Worm (Caenorhabditis elegans) whole organism, midembryonic: ENCODE results near the gene sdz-8.

Experiments
- T22C8.4 ChIP-seq: fragments of 200-800 bp; sonication (Bioruptor generic); IDR thresholded peaks from 2 replicates; pipeline ENCODE4 v1.3.6; 2022; ENCODE audit warnings: missing genetic modification characterization, missing compliant biosample characterization
- cog-1 ChIP-seq: sonication (generic microtip); optimal IDR thresholded peaks from 2 replicates; lab custom pipeline; 2016; ENCODE audit warnings: missing genetic modification characterization, missing compliant biosample characterization
- flt-1 ChIP-seq: fragments of 200-800 bp; sonication (Bioruptor generic); IDR thresholded peaks from 2 replicates; pipeline ENCODE4 v1.3.6; 2022; ENCODE audit warnings: missing genetic modification characterization, missing compliant biosample characterization
- klf-2 ChIP-seq: fragments of 200-800 bp; sonication (Bioruptor generic); conservative IDR thresholded peaks from 2 replicates; pipeline ENCODE4 v1.3.6; 2022; ENCODE audit warnings: missing genetic modification reagents, missing genetic modification characterization, missing compliant biosample characterization
- med-1 ChIP-seq: sonication (generic microtip); optimal IDR thresholded peaks from 2 replicates; lab custom pipeline; 2017; ENCODE audit warnings: missing genetic modification characterization, mild to moderate bottlenecking, missing compliant biosample characterization, antibody characterized with exemption, missing genetic modification reagents; ENCODE audit not compliant: insufficient read depth
- ref-1 ChIP-seq: fragments of 200-800 bp; sonication (Bioruptor generic); conservative IDR thresholded peaks from 2 replicates; pipeline ENCODE4 v1.3.6; 2022; ENCODE audit warnings: missing genetic modification reagents, missing genetic modification characterization, missing compliant biosample characterization
- tab-1 ChIP-seq: fragments of 200-800 bp; sonication (Bioruptor generic); IDR thresholded peaks from 2 replicates; pipeline ENCODE4 v1.3.6; 2022; ENCODE audit warnings: missing genetic modification characterization, missing compliant biosample characterization
- ztf-23 ChIP-seq: fragments of 200-800 bp; sonication (Bioruptor generic); IDR thresholded peaks from 2 replicates; pipeline ENCODE4 v1.3.6; 2022; ENCODE audit warnings: missing genetic modification reagents, missing genetic modification characterization, missing compliant biosample characterization
- ztf-29 ChIP-seq: fragments of 200-800 bp; sonication (Bioruptor generic); IDR thresholded peaks from 2 replicates; pipeline ENCODE4 v1.3.6; 2022; ENCODE audit warnings: missing genetic modification reagents, missing genetic modification characterization, missing compliant biosample characterization

sdz-8 gene

DNA sequence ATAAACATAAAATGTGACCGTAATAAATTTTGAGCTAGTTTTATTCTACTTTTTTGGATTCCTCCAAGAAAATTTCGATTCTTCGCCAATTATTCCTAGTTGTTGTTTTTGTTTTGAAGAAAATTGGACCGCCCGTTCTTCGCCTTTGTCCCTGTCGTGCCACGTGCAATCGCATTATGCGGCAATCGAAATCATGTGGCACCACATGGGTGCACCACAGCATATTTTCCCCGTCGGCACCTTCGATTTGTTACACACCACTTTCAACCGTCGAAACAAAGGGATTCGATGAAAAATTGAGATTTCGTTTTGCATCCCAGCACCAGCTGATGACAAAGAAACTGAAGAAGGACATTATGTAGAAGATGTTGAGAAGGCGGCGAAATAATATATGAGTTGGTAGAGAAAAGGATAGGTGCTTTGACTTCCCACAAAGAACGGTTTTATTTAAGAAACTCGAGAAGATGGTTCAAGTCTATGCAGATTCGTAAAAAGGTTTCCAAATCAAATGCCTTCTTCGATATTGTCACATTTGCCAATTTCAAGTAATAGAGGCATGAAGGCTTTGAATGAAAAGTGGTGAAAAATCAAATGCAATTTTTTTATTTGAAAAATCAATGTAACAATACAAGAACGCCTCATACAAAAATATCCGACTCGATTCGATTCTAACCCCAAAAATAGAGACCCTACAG lies 12.8 kb upstream of the sdz-8 start:
- TF ChIP-seq flt-1 (GFP tag; lab: Robert Waterston, UW) (no peak), cog-1 (tag; lab: Kevin White, UChicago) (no peak)

DNA sequence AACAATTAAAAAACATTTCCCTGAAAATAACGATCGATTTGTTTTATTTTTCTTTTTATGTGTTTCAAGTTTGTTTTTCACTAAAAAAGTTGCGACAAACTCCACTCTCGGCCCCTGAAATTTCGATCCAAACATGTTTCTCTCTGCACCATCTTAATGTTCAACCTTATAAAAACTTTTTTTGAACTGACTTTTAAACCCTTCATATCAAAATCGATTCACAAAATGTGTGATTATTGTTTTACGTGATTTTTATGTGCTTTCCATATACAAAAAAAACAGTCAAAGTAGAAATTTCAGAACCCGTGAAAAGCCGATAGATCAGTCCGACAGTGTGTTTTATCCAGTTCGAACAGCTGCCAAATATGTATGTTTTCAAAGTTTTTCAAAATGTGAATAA lies 11.5 kb upstream of the sdz-8 start, which contains the start of gene ccch-1:
Gene ccch-1, plus strand, starts transcription at position 301 of the 400 bp plus-strand sequence.
- TF ChIP-seq med-1 (GFP tag; lab: Kevin White, UChicago) = no peak
- TF ChIP-seq ztf-23 = no peak
- no peak for TF ChIP-seq T22C8.4 (GFP tag; lab: Robert Waterston, UW)
- no peak for TF ChIP-seq tab-1 (GFP tag; lab: Robert Waterston, UW)
- no peak for TF ChIP-seq klf-2
- no peak for TF ChIP-seq ref-1 (GFP tag; lab: Robert Waterston, UW)
- no peak for TF ChIP-seq ztf-29 (GFP tag; lab: Robert Waterston, UW)
- TF ChIP-seq flt-1 (GFP tag; lab: Robert Waterston, UW) = no peak
- TF ChIP-seq cog-1 (tag; lab: Kevin White, UChicago) = no peak

DNA sequence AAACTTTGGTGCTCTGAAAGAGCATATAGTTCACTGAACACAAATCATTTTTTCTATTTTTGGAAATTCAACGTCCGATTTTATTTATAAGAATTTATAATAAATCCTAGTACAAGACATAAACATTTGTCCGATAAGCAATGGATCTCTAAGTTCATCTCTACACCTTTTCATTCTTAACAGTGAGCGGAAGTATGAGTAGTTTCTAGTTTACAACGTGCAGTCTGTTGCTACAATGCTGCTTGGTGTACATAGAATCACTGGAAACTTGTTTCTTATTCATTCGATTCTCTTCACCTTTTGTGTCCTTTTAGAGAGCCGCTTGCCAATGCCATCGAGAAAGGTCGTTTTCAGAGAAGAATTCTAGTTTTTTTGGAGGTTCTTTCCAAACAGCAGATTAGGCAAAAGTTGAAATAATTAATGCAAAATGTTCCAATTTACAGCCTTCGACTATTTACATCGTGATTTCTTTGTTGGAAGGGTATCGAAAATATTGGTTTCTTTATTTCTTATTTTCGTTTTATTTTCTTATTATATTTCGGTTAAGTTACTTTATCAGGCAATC lies 11.0 kb upstream of the sdz-8 start:
- TF ChIP-seq med-1 (GFP tag; lab: Kevin White, UChicago) (no peak), ref-1 (GFP tag; lab: Robert Waterston, UW) (no peak), ztf-29 (GFP tag; lab: Robert Waterston, UW) (no peak), T22C8.4 (GFP tag; lab: Robert Waterston, UW) (no peak), cog-1 (tag; lab: Kevin White, UChicago) (no peak)

DNA sequence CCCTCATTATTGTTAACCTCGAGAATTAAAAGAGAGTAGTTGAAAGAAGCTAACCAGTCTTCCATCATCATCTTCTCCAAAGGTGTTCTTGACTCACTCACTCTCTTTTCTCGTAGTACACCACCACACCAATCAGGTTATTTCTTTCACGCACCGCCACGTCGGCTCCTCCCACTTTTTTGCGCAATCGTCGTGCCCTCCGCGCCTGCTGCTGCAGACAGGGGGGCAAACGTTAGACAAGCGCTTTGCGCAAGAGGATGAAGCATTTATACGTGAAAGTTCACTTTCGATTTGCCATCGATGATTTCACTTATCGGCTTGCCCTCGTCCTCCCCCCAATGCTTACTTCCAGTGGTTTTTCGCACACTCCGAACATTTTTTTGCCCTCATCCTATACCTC lies 9.3 kb upstream of the sdz-8 start:
- TF ChIP-seq cog-1 (tag; lab: Kevin White, UChicago) (no peak), ref-1 (GFP tag; lab: Robert Waterston, UW) (no peak), ztf-29 (GFP tag; lab: Robert Waterston, UW) (no peak)

DNA sequence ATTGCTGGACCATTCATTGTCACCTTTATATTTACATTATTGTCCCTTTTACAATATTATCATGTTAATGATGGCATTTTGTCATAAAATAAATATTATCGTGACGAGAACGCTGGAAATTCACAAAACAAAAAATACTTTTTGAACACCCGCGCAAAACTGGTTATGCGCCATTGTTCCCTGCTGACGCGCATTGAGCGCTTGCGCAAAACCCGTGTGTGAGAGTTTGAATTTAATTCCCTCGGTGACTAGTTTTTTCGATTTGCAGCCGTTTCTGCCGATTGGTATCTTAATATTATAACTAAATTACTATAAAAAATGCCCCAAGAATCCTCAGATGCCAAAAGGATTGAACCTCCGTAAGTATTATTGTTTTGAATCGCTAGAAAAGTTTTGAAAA lies 5.5 kb upstream of the sdz-8 start, which contains the start of gene pafo-1:
Gene pafo-1, plus strand, starts transcription at position 256 of the 400 bp plus-strand sequence.
- TF ChIP-seq flt-1 (GFP tag; lab: Robert Waterston, UW) = peak; percentile 67; the same call in 1 of the 2 replicates
- peak; percentile 27 for TF ChIP-seq med-1 (GFP tag; lab: Kevin White, UChicago)
- no peak; the same call in 1 of the 2 replicates for TF ChIP-seq T22C8.4 (GFP tag; lab: Robert Waterston, UW)
- TF ChIP-seq ref-1 (GFP tag; lab: Robert Waterston, UW) = no peak
- peak; percentile 30; the same call in 1 of the 2 replicates for TF ChIP-seq tab-1 (GFP tag; lab: Robert Waterston, UW)
- no peak for TF ChIP-seq klf-2
- TF ChIP-seq ztf-23 = peak; percentile 78
- peak; percentile 52 for TF ChIP-seq cog-1 (tag; lab: Kevin White, UChicago)
- TF ChIP-seq ztf-29 (GFP tag; lab: Robert Waterston, UW) = no peak

DNA sequence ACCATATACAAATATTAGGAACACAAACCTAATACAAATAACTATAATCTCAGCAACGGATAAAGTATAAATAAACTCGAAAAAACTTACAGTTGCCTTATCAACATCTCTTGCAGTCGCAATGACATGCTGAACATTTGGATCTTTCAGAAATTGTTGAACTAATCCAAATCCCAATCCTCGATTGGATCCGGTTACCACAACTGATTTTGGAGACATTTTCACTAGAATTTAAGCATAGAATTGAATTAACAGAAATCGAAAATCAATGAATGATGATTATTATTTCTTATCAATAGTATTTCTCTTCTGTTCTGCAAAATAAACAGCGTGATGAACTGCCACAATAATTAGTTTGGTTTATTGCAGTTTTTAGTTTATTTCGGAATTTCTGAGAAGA lies 4.2 kb upstream of the sdz-8 start, which contains the start of the genes C55A6.11 and C55A6.7:
Gene C55A6.11, plus strand, starts transcription at position 301 of the 400 bp plus-strand sequence.
Gene C55A6.7, minus strand, starts transcription at position 316 of the 400 bp plus-strand sequence.
- no peak for TF ChIP-seq klf-2
- TF ChIP-seq ztf-29 (GFP tag; lab: Robert Waterston, UW) = no peak
- TF ChIP-seq med-1 (GFP tag; lab: Kevin White, UChicago) = no peak
- no peak for TF ChIP-seq ref-1 (GFP tag; lab: Robert Waterston, UW)
- TF ChIP-seq flt-1 (GFP tag; lab: Robert Waterston, UW) = no peak
- no peak for TF ChIP-seq cog-1 (tag; lab: Kevin White, UChicago)
- TF ChIP-seq ztf-23 = no peak

DNA sequence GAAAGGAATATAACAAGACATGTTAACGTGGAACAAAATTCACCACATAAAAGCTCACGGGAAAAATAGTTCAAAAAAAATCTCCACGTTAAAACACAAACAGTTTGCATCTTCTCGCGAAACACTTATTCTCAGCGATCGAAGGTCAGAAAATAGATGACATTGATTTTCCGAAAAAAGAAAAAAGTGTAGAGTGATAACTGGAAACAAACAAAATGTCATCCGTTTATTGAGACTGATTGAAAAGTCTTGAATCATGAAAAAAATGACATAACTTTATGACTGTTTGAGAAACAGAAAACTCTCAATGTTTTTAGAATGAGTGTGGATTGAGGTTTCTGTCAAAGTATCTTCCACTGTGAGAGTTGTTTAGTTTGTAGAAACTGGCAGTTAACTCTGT lies 1.8 kb upstream of the sdz-8 start, which contains the start of gene C55A6.4:
Gene C55A6.4, minus strand, starts transcription at position 101 of the 400 bp plus-strand sequence.
- TF ChIP-seq cog-1 (tag; lab: Kevin White, UChicago) = no peak
- no peak for TF ChIP-seq ref-1 (GFP tag; lab: Robert Waterston, UW)
- TF ChIP-seq med-1 (GFP tag; lab: Kevin White, UChicago) = no peak
- TF ChIP-seq flt-1 (GFP tag; lab: Robert Waterston, UW) = no peak
- no peak for TF ChIP-seq klf-2
- TF ChIP-seq tab-1 (GFP tag; lab: Robert Waterston, UW) = no peak
- TF ChIP-seq T22C8.4 (GFP tag; lab: Robert Waterston, UW) = no peak
- no peak for TF ChIP-seq ztf-29 (GFP tag; lab: Robert Waterston, UW)
- TF ChIP-seq ztf-23 = no peak

DNA sequence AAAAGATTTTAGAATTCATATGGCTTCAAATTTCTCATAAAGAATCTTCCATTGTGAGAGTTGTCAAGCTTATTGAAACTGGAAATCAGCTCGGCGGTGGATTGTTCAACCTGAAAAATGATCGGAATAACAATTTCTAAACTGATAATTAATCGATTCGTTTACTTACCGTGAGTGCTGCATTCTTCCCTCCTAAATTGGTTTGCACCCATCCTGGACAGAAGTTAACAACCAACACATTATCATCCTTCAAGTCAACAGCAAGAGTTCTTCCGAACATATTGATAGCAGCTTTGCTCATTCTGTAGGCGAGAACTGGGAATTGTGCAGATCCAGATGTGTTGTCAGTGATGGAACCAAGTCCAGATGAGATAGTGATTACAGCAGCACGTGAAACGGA lies 846 bp downstream of the sdz-8 start:
- TF ChIP-seq ztf-29 (GFP tag; lab: Robert Waterston, UW) (no peak), cog-1 (tag; lab: Kevin White, UChicago) (no peak), ztf-23 (no peak), ref-1 (GFP tag; lab: Robert Waterston, UW) (no peak), flt-1 (GFP tag; lab: Robert Waterston, UW) (no peak)

DNA sequence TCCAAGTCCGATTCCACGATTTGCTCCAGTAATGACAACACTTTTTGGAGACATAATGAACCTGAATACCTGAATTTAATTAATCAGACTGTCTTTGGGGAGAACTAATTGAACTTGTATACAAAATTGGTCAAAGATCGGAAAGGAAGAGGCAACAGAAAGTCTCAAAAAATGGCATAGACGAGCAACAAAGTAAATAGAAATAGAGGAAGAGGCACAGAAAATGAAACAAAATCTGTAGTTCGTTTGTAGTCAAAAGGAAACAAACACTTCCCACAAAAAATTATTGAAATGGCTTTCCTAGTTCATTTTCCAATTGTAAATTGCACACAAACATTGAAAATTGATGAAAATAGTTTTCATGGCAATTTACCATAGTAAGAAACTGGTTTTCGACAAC lies 1.3 kb downstream of the sdz-8 start, which contains the start of gene C55A6.6:
Gene C55A6.6, minus strand, starts transcription at position 61 of the 400 bp plus-strand sequence.
- TF ChIP-seq klf-2 = no peak
- TF ChIP-seq T22C8.4 (GFP tag; lab: Robert Waterston, UW) = no peak
- TF ChIP-seq ref-1 (GFP tag; lab: Robert Waterston, UW) = no peak
- no peak for TF ChIP-seq tab-1 (GFP tag; lab: Robert Waterston, UW)
- TF ChIP-seq ztf-23 = no peak
- no peak for TF ChIP-seq cog-1 (tag; lab: Kevin White, UChicago)
- TF ChIP-seq flt-1 (GFP tag; lab: Robert Waterston, UW) = no peak
- TF ChIP-seq med-1 (GFP tag; lab: Kevin White, UChicago) = no peak
- TF ChIP-seq ztf-29 (GFP tag; lab: Robert Waterston, UW) = no peak
